Fruit fly (Drosophila melanogaster) whole organism, prepupa: ENCODE data around the gene SF2.

Experiments used
- Blimp-1 ChIP-seq: fragments of 200-800 bp; sonication (Bioruptor generic); optimal IDR thresholded peaks from 3 replicates; lab custom pipeline; 2017; ENCODE audit warnings: missing biosample characterization, missing genetic modification characterization, mild to moderate bottlenecking, moderate library complexity, missing genetic modification reagents
- CG10669 ChIP-seq: fragments of 200-800 bp; sonication (Bioruptor generic); optimal IDR thresholded peaks from 3 replicates; lab custom pipeline; 2018; ENCODE audit warnings: missing biosample characterization, mild to moderate bottlenecking, missing genetic modification characterization, moderate library complexity
- CG11294 ChIP-seq: fragments of 200-800 bp; sonication (Bioruptor generic); IDR thresholded peaks from 2 replicates; pipeline ENCODE4 v1.3.6; 2022; ENCODE audit warnings: missing biosample characterization, missing genetic modification characterization
- CG11762 ChIP-seq: fragments of 200-800 bp; sonication (Bioruptor generic); optimal IDR thresholded peaks from 3 replicates; lab custom pipeline; 2016; ENCODE audit warnings: missing biosample characterization, missing genetic modification characterization; ENCODE audit not compliant: insufficient read depth
- CG11902 ChIP-seq: fragments of 200-800 bp; sonication (Bioruptor generic); optimal IDR thresholded peaks from 3 replicates; lab custom pipeline; 2016; ENCODE audit warnings: missing biosample characterization, missing genetic modification characterization
- CG15336 ChIP-seq: fragments of 200-800 bp; sonication (Bioruptor generic); IDR thresholded peaks from 2 replicates; pipeline ENCODE4 v1.3.6; 2022; ENCODE audit warnings: missing biosample characterization, missing genetic modification characterization
- CG1621 ChIP-seq: fragments of 200-800 bp; sonication (Bioruptor generic); optimal IDR thresholded peaks from 3 replicates; lab custom pipeline; 2018; ENCODE audit warnings: missing biosample characterization, mild to moderate bottlenecking, missing genetic modification characterization
- CG31627 ChIP-seq: fragments of 200-800 bp; sonication (Bioruptor generic); optimal IDR thresholded peaks from 3 replicates; lab custom pipeline; 2016; ENCODE audit warnings: missing biosample characterization, missing genetic modification characterization
- CG32006 ChIP-seq: fragments of 200-800 bp; sonication (Bioruptor generic); optimal IDR thresholded peaks from 3 replicates; lab custom pipeline; 2017; ENCODE audit warnings: missing biosample characterization, mild to moderate bottlenecking, missing genetic modification characterization
- CG34406 ChIP-seq: fragments of 200-800 bp; sonication (Bioruptor generic); optimal IDR thresholded peaks from 3 replicates; lab custom pipeline; 2016; ENCODE audit warnings: missing biosample characterization, missing genetic modification characterization
- CG3919 ChIP-seq: fragments of 200-800 bp; sonication (Bioruptor generic); optimal IDR thresholded peaks from 3 replicates; lab custom pipeline; 2016; ENCODE audit warnings: missing biosample characterization, missing genetic modification characterization
- CG4318 ChIP-seq: fragments of 200-800 bp; sonication (Bioruptor generic); optimal IDR thresholded peaks from 3 replicates; lab custom pipeline; 2017; ENCODE audit warnings: missing biosample characterization, mild to moderate bottlenecking, missing genetic modification characterization
- CG6163 ChIP-seq: fragments of 200-800 bp; sonication (Bioruptor generic); IDR thresholded peaks from 3 replicates; pipeline ENCODE4 v1.3.6; 2022; ENCODE audit warnings: missing biosample characterization, missing genetic modification characterization
- CG6276 ChIP-seq: fragments of 200-800 bp; sonication (Bioruptor generic); optimal IDR thresholded peaks from 2 replicates; lab custom pipeline; 2017; ENCODE audit warnings: missing biosample characterization, mild to moderate bottlenecking, missing genetic modification characterization
- CG6792 ChIP-seq: fragments of 200-800 bp; sonication (Bioruptor generic); optimal IDR thresholded peaks from 3 replicates; lab custom pipeline; 2016; ENCODE audit warnings: missing biosample characterization, missing genetic modification characterization
- CG6808 ChIP-seq: fragments of 200-800 bp; sonication (Bioruptor generic); optimal IDR thresholded peaks from 3 replicates; lab custom pipeline; 2017; ENCODE audit warnings: missing biosample characterization, missing genetic modification characterization, mild to moderate bottlenecking, moderate library complexity, missing genetic modification reagents
- CG6854 ChIP-seq: fragments of 200-800 bp; sonication (Bioruptor generic); optimal IDR thresholded peaks from 2 replicates; lab custom pipeline; 2017; ENCODE audit warnings: missing biosample characterization, mild to moderate bottlenecking, missing genetic modification characterization
- CG7368 ChIP-seq: fragments of 200-800 bp; sonication (Bioruptor generic); optimal IDR thresholded peaks from 3 replicates; lab custom pipeline; 2016; ENCODE audit warnings: missing biosample characterization, missing genetic modification characterization
- CG8119 ChIP-seq: fragments of 200-800 bp; sonication (Bioruptor generic); IDR thresholded peaks from 3 replicates; pipeline ENCODE4 v1.3.6; 2022; ENCODE audit warnings: missing biosample characterization, missing genetic modification characterization
- CG8319 ChIP-seq: fragments of 200-800 bp; sonication (Bioruptor generic); optimal IDR thresholded peaks from 3 replicates; lab custom pipeline; 2016; ENCODE audit warnings: missing biosample characterization, missing genetic modification characterization
- CG8632 ChIP-seq: fragments of 200-800 bp; sonication (Bioruptor generic); optimal IDR thresholded peaks from 3 replicates; lab custom pipeline; 2016; ENCODE audit warnings: missing biosample characterization, missing genetic modification characterization
- Eip75B ChIP-seq: fragments of 200-800 bp; sonication (Bioruptor generic); optimal IDR thresholded peaks from 3 replicates; lab custom pipeline; 2016; ENCODE audit warnings: missing biosample characterization, missing genetic modification characterization
- Eip78C ChIP-seq: fragments of 200-800 bp; sonication (Bioruptor generic); peaks from one replicate; lab custom pipeline; 2016; ENCODE audit warnings: missing biosample characterization, missing genetic modification characterization
- Eip93F ChIP-seq: fragments of 200-800 bp; sonication (Bioruptor generic); optimal IDR thresholded peaks from 2 replicates; lab custom pipeline; 2016; ENCODE audit warnings: missing biosample characterization, mild to moderate bottlenecking, missing genetic modification characterization
- Ets96B ChIP-seq: fragments of 200-800 bp; optimal IDR thresholded peaks from 2 replicates; lab custom pipeline; 2019; ENCODE audit warnings: missing biosample characterization, mild to moderate bottlenecking, missing genetic modification characterization, moderate library complexity
- Gug ChIP-seq: fragments of 200-800 bp; sonication (Bioruptor generic); IDR thresholded peaks from 2 replicates; pipeline ENCODE4 v1.3.6; 2022; ENCODE audit warnings: missing biosample characterization, missing genetic modification characterization
- Hr38 ChIP-seq: sonication (Bioruptor generic); optimal IDR thresholded peaks from 2 replicates; lab custom pipeline; 2016; ENCODE audit warnings: missing biosample characterization, missing genetic modification characterization
- Lpt ChIP-seq: fragments of 200-800 bp; sonication (Bioruptor generic); optimal IDR thresholded peaks from 3 replicates; lab custom pipeline; 2016; ENCODE audit warnings: missing biosample characterization, missing genetic modification characterization
- Met ChIP-seq: fragments of 200-800 bp; sonication (Bioruptor generic); optimal IDR thresholded peaks from 3 replicates; lab custom pipeline; 2016; ENCODE audit warnings: missing biosample characterization, missing genetic modification characterization
- Smox ChIP-seq: fragments of 200-800 bp; sonication (Bioruptor generic); optimal IDR thresholded peaks from 3 replicates; lab custom pipeline; 2016; ENCODE audit warnings: missing biosample characterization, missing genetic modification characterization
- Sox14 ChIP-seq: fragments of 200-800 bp; sonication (Bioruptor generic); optimal IDR thresholded peaks from 3 replicates; lab custom pipeline; 2016; ENCODE audit warnings: missing biosample characterization, missing genetic modification characterization
- Sox15 ChIP-seq: fragments of 200-800 bp; sonication (Bioruptor generic); optimal IDR thresholded peaks from 3 replicates; lab custom pipeline; 2016; ENCODE audit warnings: missing biosample characterization, missing genetic modification characterization
- achi ChIP-seq: fragments of 200-800 bp; sonication (Bioruptor generic); optimal IDR thresholded peaks from 3 replicates; lab custom pipeline; 2016; ENCODE audit warnings: missing biosample characterization, missing genetic modification characterization
- cyc ChIP-seq: fragments of 200-800 bp; sonication (Bioruptor generic); optimal IDR thresholded peaks from 3 replicates; lab custom pipeline; 2016; ENCODE audit warnings: missing biosample characterization, missing genetic modification characterization
- dac ChIP-seq: fragments of 200-800 bp; sonication (Bioruptor generic); optimal IDR thresholded peaks from 2 replicates; lab custom pipeline; 2017; ENCODE audit warnings: missing biosample characterization, mild to moderate bottlenecking, missing genetic modification characterization
- dsx ChIP-seq: fragments of 200-800 bp; optimal IDR thresholded peaks from 3 replicates; lab custom pipeline; 2019; ENCODE audit warnings: missing biosample characterization, mild to moderate bottlenecking, missing genetic modification characterization, moderate library complexity; ENCODE audit not compliant: poor library complexity, severe bottlenecking
- eg ChIP-seq: fragments of 200-800 bp; sonication (Bioruptor generic); IDR thresholded peaks from 3 replicates; pipeline ENCODE4 v1.3.6; 2022; ENCODE audit warnings: missing biosample characterization, missing genetic modification characterization
- esn ChIP-seq: fragments of 200-800 bp; sonication (Bioruptor generic); optimal IDR thresholded peaks from 2 replicates; lab custom pipeline; 2016; ENCODE audit warnings: missing biosample characterization, mild to moderate bottlenecking, missing genetic modification characterization, moderate library complexity
- fd59A ChIP-seq: fragments of 200-800 bp; sonication (Bioruptor generic); optimal IDR thresholded peaks from 2 replicates; lab custom pipeline; 2017; ENCODE audit warnings: missing biosample characterization, mild to moderate bottlenecking, missing genetic modification characterization, missing genetic modification reagents
- fd85E ChIP-seq: fragments of 200-800 bp; sonication (Bioruptor generic); optimal IDR thresholded peaks from 3 replicates; lab custom pipeline; 2016; ENCODE audit warnings: missing biosample characterization, missing genetic modification characterization
- pdm3 ChIP-seq: fragments of 200-800 bp; sonication (Bioruptor generic); optimal IDR thresholded peaks from 3 replicates; lab custom pipeline; 2016; ENCODE audit warnings: missing biosample characterization, missing genetic modification characterization
- salr ChIP-seq, 2 experiments: fragments of 200-800 bp; sonication (Bioruptor generic); optimal IDR thresholded peaks; 3 replicates each; lab custom pipeline; 2016 to 2018; ENCODE audit warnings: missing biosample characterization in 2 of 2, missing genetic modification characterization in 2 of 2, mild to moderate bottlenecking in 1 of 2
- ss ChIP-seq, 2 experiments: fragments of 200-800 bp; sonication (Bioruptor generic); optimal IDR thresholded peaks; 2 replicates in 1 of 2; 3 replicates in 1 of 2; lab custom pipeline; 2017 to 2018; ENCODE audit warnings: mild to moderate bottlenecking in 2 of 2, missing biosample characterization in 2 of 2, missing genetic modification characterization in 2 of 2, moderate library complexity in 1 of 2
- svp ChIP-seq: fragments of 200-800 bp; sonication (Bioruptor generic); peaks from one replicate; lab custom pipeline; 2016; ENCODE audit warnings: missing biosample characterization, missing genetic modification characterization
- topi ChIP-seq: fragments of 200-800 bp; sonication (Bioruptor generic); optimal IDR thresholded peaks from 3 replicates; lab custom pipeline; 2016; ENCODE audit warnings: missing biosample characterization, missing genetic modification characterization

Gene SF2

dm6 chr3R:16336327-16337052 lies 5.3 kb downstream of the SF2 start (continued):
- TF ChIP-seq CG31627 (GFP tag; lab: Kevin White, UChicago): peak; percentile 46
- no peak for TF ChIP-seq Ets96B (tag; lab: Kevin White, UChicago)
- peak; percentile 39 for TF ChIP-seq cyc (GFP tag; lab: Kevin White, UChicago)
- peak; percentile 90 for TF ChIP-seq CG32006 (GFP tag; lab: Kevin White, UChicago)
- TF ChIP-seq CG6854 (GFP tag; lab: Kevin White, UChicago): no peak
- no peak for TF ChIP-seq dsx (GFP tag; lab: Kevin White, UChicago)
- peak; percentile 77 for TF ChIP-seq dac
- peak in 1 of 2 experiments; percentile 60 for TF ChIP-seq salr (GFP tag; optimal IDR thresholded peaks at IDR 0.05; lab: Kevin White, UChicago)
- TF ChIP-seq fd59A (GFP tag; lab: Kevin White, UChicago): no peak
- TF ChIP-seq Eip93F: no peak
- no peak for TF ChIP-seq CG11294 (GFP tag; lab: Robert Waterston, UW)
- peak; percentile 38 for TF ChIP-seq Sox14 (GFP tag; lab: Kevin White, UChicago)
- peak; percentile 55; the same call in 2 of the 3 replicates for TF ChIP-seq CG8119 (GFP tag; lab: Robert Waterston, UW)
- TF ChIP-seq, all 60 proteins: peak for 35

DNA sequence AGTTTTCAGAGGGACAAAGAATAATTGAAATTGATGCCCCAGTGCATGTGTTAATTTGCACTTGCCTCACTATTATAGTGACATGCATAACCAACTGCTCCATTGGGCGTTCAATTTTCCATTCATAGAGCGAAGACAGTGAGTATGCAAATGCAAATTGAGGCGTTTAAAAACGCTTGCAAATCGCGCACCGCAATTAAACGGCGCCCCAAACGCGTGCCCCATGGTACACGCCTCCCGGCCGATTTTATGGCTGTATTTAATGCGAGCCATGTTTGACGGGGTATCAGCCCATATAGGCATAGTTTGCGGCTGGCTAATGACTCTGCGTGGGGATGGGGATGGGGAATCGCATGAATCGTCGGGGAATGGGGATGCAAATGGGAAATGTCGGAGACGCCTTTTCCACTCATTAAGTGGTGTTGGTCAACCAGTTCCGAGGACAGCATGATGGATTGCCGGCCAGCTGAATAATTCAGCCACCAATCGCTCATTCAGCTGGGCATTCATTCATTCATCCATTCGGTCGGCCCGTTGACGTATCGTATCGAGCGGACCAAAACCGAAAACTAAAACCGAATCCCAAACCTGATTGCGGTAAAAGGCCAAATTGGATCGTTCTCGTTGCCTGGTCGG lies 6.2 kb downstream of the SF2 start:
- TF ChIP-seq CG15336 (GFP tag; lab: Robert Waterston, UW): no peak
- no peak for TF ChIP-seq Hr38
- TF ChIP-seq CG11762: no peak
- TF ChIP-seq CG3919 (GFP tag; lab: Kevin White, UChicago): no peak
- 0 out of 3 replicates have a peak, but pooled peaks have one; percentile 20 for TF ChIP-seq eg
- TF ChIP-seq CG11902: no peak
- no peak for TF ChIP-seq CG31627 (GFP tag; lab: Kevin White, UChicago)
- TF ChIP-seq Ets96B (tag; lab: Kevin White, UChicago): no peak
- no peak for TF ChIP-seq CG6792 (GFP tag; lab: Kevin White, UChicago)
- peak; percentile 22 for TF ChIP-seq Eip78C (GFP tag; lab: Kevin White, UChicago)
- TF ChIP-seq CG8319 (GFP tag; lab: Kevin White, UChicago): no peak
- no peak for TF ChIP-seq fd85E
- TF ChIP-seq Sox14 (GFP tag; lab: Kevin White, UChicago): no peak
- TF ChIP-seq CG6276 (GFP tag; lab: Kevin White, UChicago): peak; percentile 43
- no peak for TF ChIP-seq CG11294 (GFP tag; lab: Robert Waterston, UW)
- no peak for TF ChIP-seq Sox15 (GFP tag; lab: Kevin White, UChicago)
- TF ChIP-seq achi (GFP tag; lab: Kevin White, UChicago): no peak
- no peak for TF ChIP-seq dac
- TF ChIP-seq Eip75B (GFP tag; lab: Kevin White, UChicago): no peak
- TF ChIP-seq topi: no peak
- TF ChIP-seq CG4318 (GFP tag; lab: Kevin White, UChicago): no peak
- TF ChIP-seq CG1621 (tag; lab: Kevin White, UChicago): no peak
- TF ChIP-seq CG8119 (GFP tag; lab: Robert Waterston, UW): no peak
- TF ChIP-seq pdm3 (GFP tag; lab: Kevin White, UChicago): no peak
- TF ChIP-seq CG7368 (GFP tag; lab: Kevin White, UChicago): no peak
- no peak for TF ChIP-seq salr (GFP tag; optimal IDR thresholded peaks at IDR 0.05; lab: Kevin White, UChicago)
- TF ChIP-seq CG8632 (GFP tag; lab: Kevin White, UChicago): no peak
- TF ChIP-seq CG10669 (GFP tag; lab: Kevin White, UChicago): no peak
- TF ChIP-seq esn (GFP tag; lab: Kevin White, UChicago): no peak
- no peak for TF ChIP-seq svp (GFP tag; lab: Kevin White, UChicago)
- TF ChIP-seq CG6808 (GFP tag; lab: Kevin White, UChicago): no peak
- TF ChIP-seq Lpt (GFP tag; lab: Kevin White, UChicago): no peak
- TF ChIP-seq Eip93F: no peak
- TF ChIP-seq CG32006 (GFP tag; lab: Kevin White, UChicago): no peak
- TF ChIP-seq dsx (GFP tag; lab: Kevin White, UChicago): no peak
- TF ChIP-seq CG6163 (GFP tag; lab: Robert Waterston, UW): 0 out of 3 replicates have a peak, but pooled peaks have one; percentile 10
- no peak for TF ChIP-seq Met (GFP tag; lab: Kevin White, UChicago)
- TF ChIP-seq Gug (GFP tag; lab: Robert Waterston, UW): peak; percentile 10; the same call in 1 of the 2 replicates
- TF ChIP-seq ss (GFP tag; optimal IDR thresholded peaks at IDR 0.05; lab: Kevin White, UChicago): peak in 1 of 2 experiments; percentile 28
- no peak for TF ChIP-seq Blimp-1
- no peak for TF ChIP-seq CG34406 (GFP tag; lab: Kevin White, UChicago)
- no peak for TF ChIP-seq Smox (GFP tag; lab: Kevin White, UChicago)
- no peak for TF ChIP-seq fd59A (GFP tag; lab: Kevin White, UChicago)
- TF ChIP-seq cyc (GFP tag; lab: Kevin White, UChicago): no peak
